Fruit fly (Drosophila melanogaster) whole organism, embryonic: ENCODE data around the gene Stat92E.

Experiments used
- CG10274 ChIP-seq: fragments of 200-800 bp; sonication (Bioruptor generic); optimal IDR thresholded peaks from 3 replicates; lab custom pipeline; 2017; ENCODE audit warnings: missing biosample characterization, mild to moderate bottlenecking, missing genetic modification characterization
- CG11504 ChIP-seq: fragments of 200-800 bp; sonication (Bioruptor generic); optimal IDR thresholded peaks from 3 replicates; lab custom pipeline; 2019; ENCODE audit warnings: missing biosample characterization, mild to moderate bottlenecking, missing genetic modification characterization, moderate library complexity
- CG12769 ChIP-seq: fragments of 200-800 bp; sonication (Bioruptor generic); optimal IDR thresholded peaks from 2 replicates; lab custom pipeline; 2019; ENCODE audit warnings: missing biosample characterization, mild to moderate bottlenecking, missing genetic modification characterization, moderate library complexity
- CG13894 ChIP-seq: fragments of 200-800 bp; sonication (Bioruptor generic); optimal IDR thresholded peaks from 3 replicates; lab custom pipeline; 2018; ENCODE audit warnings: missing biosample characterization, mild to moderate bottlenecking, missing genetic modification characterization, moderate library complexity
- CG14050 ChIP-seq: fragments of 200-800 bp; sonication (Bioruptor generic); IDR thresholded peaks from 3 replicates; pipeline ENCODE4 v1.3.6; 2022; ENCODE audit warnings: missing biosample characterization, missing genetic modification characterization
- CG15601 ChIP-seq: fragments of 200-800 bp; sonication (Bioruptor generic); optimal IDR thresholded peaks from 3 replicates; lab custom pipeline; 2019; ENCODE audit warnings: missing biosample characterization, mild to moderate bottlenecking, missing genetic modification characterization, moderate library complexity
- CG17802 ChIP-seq: fragments of 200-800 bp; sonication (Bioruptor generic); optimal IDR thresholded peaks from 2 replicates; lab custom pipeline; 2018; ENCODE audit warnings: missing biosample characterization, mild to moderate bottlenecking, missing genetic modification characterization, moderate library complexity
- CG17829 ChIP-seq: fragments of 200-800 bp; optimal IDR thresholded peaks from 2 replicates; lab custom pipeline; 2019; ENCODE audit warnings: missing biosample characterization, mild to moderate bottlenecking, missing genetic modification characterization, moderate library complexity
- CG18262 ChIP-seq: fragments of 200-800 bp; optimal IDR thresholded peaks from 3 replicates; lab custom pipeline; 2019; ENCODE audit warnings: missing biosample characterization, mild to moderate bottlenecking, missing genetic modification characterization, moderate library complexity
- CG1832 ChIP-seq: fragments of 200-800 bp; sonication (Bioruptor generic); optimal IDR thresholded peaks from 2 replicates; lab custom pipeline; 2017; ENCODE audit warnings: missing biosample characterization, mild to moderate bottlenecking, missing genetic modification characterization, inconsistent platforms
- CG30403 ChIP-seq: fragments of 200-800 bp; sonication (Bioruptor generic); optimal IDR thresholded peaks from 3 replicates; lab custom pipeline; 2016; ENCODE audit warnings: missing biosample characterization, missing genetic modification characterization
- CG3163 ChIP-seq: fragments of 200-800 bp; sonication (Bioruptor generic); optimal IDR thresholded peaks from 3 replicates; lab custom pipeline; 2016; ENCODE audit warnings: missing biosample characterization, missing genetic modification characterization
- CG32532 ChIP-seq: fragments of 200-800 bp; sonication (Bioruptor generic); IDR thresholded peaks from 2 replicates; pipeline ENCODE4 v1.3.6; 2022; ENCODE audit warnings: missing biosample characterization, missing genetic modification characterization
- CG32772 ChIP-seq: fragments of 200-800 bp; sonication (Bioruptor generic); IDR thresholded peaks from 2 replicates; pipeline ENCODE4 v1.3.6; 2022; ENCODE audit warnings: missing biosample characterization, missing genetic modification characterization
- CG43689 ChIP-seq: fragments of 200-800 bp; sonication (Bioruptor generic); IDR thresholded peaks from 2 replicates; pipeline ENCODE4 v1.3.6; 2022; ENCODE audit warnings: missing biosample characterization, missing genetic modification characterization
- CG5180 ChIP-seq: fragments of 200-800 bp; sonication (Bioruptor generic); optimal IDR thresholded peaks from 3 replicates; lab custom pipeline; 2017; ENCODE audit warnings: missing biosample characterization, missing genetic modification characterization, mild to moderate bottlenecking, moderate library complexity, missing genetic modification reagents
- CG6175 ChIP-seq: fragments of 200-800 bp; sonication (Bioruptor generic); IDR thresholded peaks from 3 replicates; pipeline ENCODE4 v1.3.6; 2022; ENCODE audit warnings: missing biosample characterization, missing genetic modification characterization
- CG6689 ChIP-seq: fragments of 200-800 bp; sonication (Bioruptor generic); IDR thresholded peaks from 2 replicates; pipeline ENCODE4 v1.3.6; 2022; ENCODE audit warnings: missing biosample characterization, missing genetic modification characterization
- CG9215 ChIP-seq: fragments of 200-800 bp; sonication (Bioruptor generic); IDR thresholded peaks from 2 replicates; pipeline ENCODE4 v1.3.6; 2022; ENCODE audit warnings: missing biosample characterization, missing genetic modification characterization
- Ets65A ChIP-seq: fragments of 200-800 bp; sonication (Bioruptor generic); peaks from one replicate; lab custom pipeline; 2016; ENCODE audit warnings: missing biosample characterization, missing genetic modification characterization
- Med ChIP-seq: fragments of 200-800 bp; sonication (Bioruptor generic); peaks from one replicate; lab custom pipeline; 2016; ENCODE audit warnings: missing biosample characterization, missing genetic modification characterization, mild to moderate bottlenecking, inconsistent platforms, moderate library complexity
- Mrtf ChIP-seq: fragments of 200-800 bp; sonication (Bioruptor generic); IDR thresholded peaks from 3 replicates; pipeline ENCODE4 v1.3.6; 2022; ENCODE audit warnings: missing biosample characterization, missing genetic modification characterization
- Oli ChIP-seq: fragments of 200-800 bp; sonication (Bioruptor generic); optimal IDR thresholded peaks from 2 replicates; lab custom pipeline; 2018; ENCODE audit warnings: missing biosample characterization, mild to moderate bottlenecking, missing genetic modification characterization, moderate library complexity
- Sox102F ChIP-seq: fragments of 200-800 bp; sonication (Bioruptor generic); optimal IDR thresholded peaks from 2 replicates; lab custom pipeline; 2018; ENCODE audit warnings: missing biosample characterization, mild to moderate bottlenecking, missing genetic modification characterization, moderate library complexity
- TFAM ChIP-seq: fragments of 200-800 bp; sonication (Bioruptor generic); optimal IDR thresholded peaks from 2 replicates; lab custom pipeline; 2017; ENCODE audit warnings: missing biosample characterization, missing genetic modification characterization, inconsistent platforms
- br ChIP-seq: fragments of >200 bp; optimal IDR thresholded peaks from 2 replicates; lab custom pipeline; 2017
- ci ChIP-seq: fragments of 200-800 bp; sonication (Bioruptor generic); IDR thresholded peaks from 3 replicates; pipeline ENCODE4 v1.3.6; 2022; ENCODE audit warnings: missing biosample characterization, missing genetic modification characterization
- cwo ChIP-seq: fragments of 200-800 bp; sonication (Bioruptor generic); optimal IDR thresholded peaks from 3 replicates; lab custom pipeline; 2017; ENCODE audit warnings: missing biosample characterization, missing genetic modification characterization, mild to moderate bottlenecking, moderate library complexity, missing genetic modification reagents
- dati ChIP-seq: fragments of 200-800 bp; sonication (Bioruptor generic); IDR thresholded peaks from 2 replicates; pipeline ENCODE4 v1.3.6; 2022; ENCODE audit warnings: missing biosample characterization, missing genetic modification characterization
- dysf ChIP-seq: fragments of 200-800 bp; sonication (Bioruptor generic); IDR thresholded peaks from 3 replicates; pipeline ENCODE4 v1.3.6; 2022; ENCODE audit warnings: missing biosample characterization, missing genetic modification characterization
- ewg ChIP-seq: fragments of 200-800 bp; sonication (Bioruptor generic); optimal IDR thresholded peaks from 3 replicates; lab custom pipeline; 2017; ENCODE audit warnings: mild to moderate bottlenecking, missing biosample characterization, missing genetic modification reagents, missing genetic modification characterization
- grau ChIP-seq: fragments of 200-800 bp; optimal IDR thresholded peaks from 3 replicates; lab custom pipeline; 2019; ENCODE audit warnings: missing biosample characterization, mild to moderate bottlenecking, missing genetic modification characterization, moderate library complexity
- hb ChIP-seq: fragments of 200-800 bp; sonication (Bioruptor generic); IDR thresholded peaks from 3 replicates; pipeline ENCODE4 v1.3.6; 2022; ENCODE audit warnings: missing biosample characterization, missing genetic modification characterization; ENCODE audit not compliant: partially characterized antibody
- lmd ChIP-seq: fragments of 200-800 bp; sonication (Bioruptor generic); IDR thresholded peaks from 2 replicates; pipeline ENCODE4 v1.3.6; 2022; ENCODE audit warnings: missing biosample characterization, missing genetic modification characterization
- nau ChIP-seq: fragments of 200-800 bp; sonication (Bioruptor generic); optimal IDR thresholded peaks from 3 replicates; lab custom pipeline; 2017; ENCODE audit warnings: missing biosample characterization, mild to moderate bottlenecking, missing genetic modification characterization, missing genetic modification reagents
- nerfin-2 ChIP-seq: fragments of 200-800 bp; sonication (Bioruptor generic); IDR thresholded peaks from 2 replicates; pipeline ENCODE4 v1.3.6; 2022; ENCODE audit warnings: missing biosample characterization, missing genetic modification characterization; ENCODE audit not compliant: partially characterized antibody
- odd ChIP-seq: fragments of 200-800 bp; sonication (Bioruptor generic); optimal IDR thresholded peaks from 2 replicates; lab custom pipeline; 2017; ENCODE audit warnings: missing biosample characterization, mild to moderate bottlenecking, missing genetic modification characterization
- peb ChIP-seq: fragments of 200-800 bp; sonication (Bioruptor generic); IDR thresholded peaks from 2 replicates; pipeline ENCODE4 v1.3.6; 2022; ENCODE audit warnings: missing biosample characterization, missing genetic modification characterization
- pnt ChIP-seq: fragments of 200-800 bp; sonication (Bioruptor generic); optimal IDR thresholded peaks from 3 replicates; lab custom pipeline; 2016; ENCODE audit warnings: missing biosample characterization, missing genetic modification characterization
- ranshi ChIP-seq: fragments of 200-800 bp; sonication (Bioruptor generic); IDR thresholded peaks from 2 replicates; pipeline ENCODE4 v1.3.6; 2022; ENCODE audit warnings: missing biosample characterization, missing genetic modification characterization
- sc ChIP-seq, 3 experiments: fragments of >200 bp in 2 of 3; fragments of 200-800 bp in 1 of 3; sonication (Bioruptor generic) in 1 of 3; optimal IDR thresholded peaks; 2 replicates in 2 of 3; 3 replicates in 1 of 3; lab custom pipeline; 2017; ENCODE audit warnings: mild to moderate bottlenecking in 1 of 3, missing biosample characterization in 1 of 3, missing genetic modification characterization in 1 of 3, missing genetic modification reagents in 1 of 3
- sens ChIP-seq: fragments of 200-800 bp; sonication (Bioruptor generic); peaks from one replicate; lab custom pipeline; 2016; ENCODE audit warnings: missing biosample characterization, missing genetic modification characterization
- sob ChIP-seq: fragments of 200-800 bp; sonication (Bioruptor generic); IDR thresholded peaks from 2 replicates; pipeline ENCODE4 v1.3.6; 2022; ENCODE audit warnings: missing biosample characterization, missing genetic modification characterization
- sug ChIP-seq: fragments of 200-800 bp; optimal IDR thresholded peaks from 2 replicates; lab custom pipeline; 2019; ENCODE audit warnings: missing biosample characterization, mild to moderate bottlenecking, missing genetic modification characterization, moderate library complexity
- unpg ChIP-seq: fragments of 200-800 bp; sonication (Bioruptor generic); optimal IDR thresholded peaks from 3 replicates; lab custom pipeline; 2018; ENCODE audit warnings: missing biosample characterization, mild to moderate bottlenecking, missing genetic modification characterization, moderate library complexity
- vvl ChIP-seq: fragments of 200-800 bp; sonication (Bioruptor generic); IDR thresholded peaks from 2 replicates; pipeline ENCODE4 v1.3.6; 2022; ENCODE audit warnings: missing biosample characterization, missing genetic modification characterization
- yki ChIP-seq: fragments of >200 bp; optimal IDR thresholded peaks from 3 replicates; lab custom pipeline; 2018
- z ChIP-seq: fragments of 200-800 bp; sonication (Bioruptor generic); IDR thresholded peaks from 3 replicates; pipeline ENCODE4 v1.3.6; 2022; ENCODE audit warnings: missing biosample characterization, missing genetic modification characterization
- zen2 ChIP-seq: fragments of 200-800 bp; sonication (Bioruptor generic); IDR thresholded peaks from 3 replicates; pipeline ENCODE4 v1.3.6; 2022; ENCODE audit warnings: missing biosample characterization, missing genetic modification characterization; ENCODE audit not compliant: partially characterized antibody

The Stat92E gene

dm6 chr3R:20546662-20547620 lies 5.2 kb downstream of the Stat92E start (continued):
- TF ChIP-seq CG17829 (tag; lab: Kevin White, UChicago) (no peak), hb (GFP tag; lab: Robert Waterston, UW) (no peak), z (GFP tag; lab: Robert Waterston, UW) (no peak), unpg (GFP tag; lab: Kevin White, UChicago) (no peak), sob (GFP tag; lab: Robert Waterston, UW) (0 out of 2 replicates have a peak, but pooled peaks have one; percentile 7), CG9215 (GFP tag; lab: Robert Waterston, UW) (no peak), odd (no peak), CG5180 (peak; percentile 33), dati (GFP tag; lab: Robert Waterston, UW) (no peak), CG14050 (GFP tag; lab: Robert Waterston, UW) (no peak), CG30403 (GFP tag; lab: Kevin White, UChicago) (no peak), nerfin-2 (GFP tag; lab: Robert Waterston, UW) (no peak), br (lab: Kevin White, UChicago) (no peak), TFAM (GFP tag; lab: Kevin White, UChicago) (no peak), Oli (tag; lab: Kevin White, UChicago) (no peak), CG11504 (no peak), grau (tag; lab: Kevin White, UChicago) (peak; percentile 82), CG43689 (GFP tag; lab: Robert Waterston, UW) (no peak), CG17802 (tag; lab: Kevin White, UChicago) (no peak), peb (GFP tag; lab: Robert Waterston, UW) (no peak), nau (GFP tag; lab: Kevin White, UChicago) (no peak), CG10274 (no peak), sug (peak; percentile 11), CG15601 (tag; lab: Kevin White, UChicago) (no peak)

- no peak for TF ChIP-seq CG6689 (GFP tag; lab: Robert Waterston, UW)
- peak; percentile 14 for TF ChIP-seq cwo (GFP tag; lab: Kevin White, UChicago)
- no peak for TF ChIP-seq Mrtf (GFP tag; lab: Robert Waterston, UW)
- no peak for TF ChIP-seq dysf
- peak; percentile 18 for TF ChIP-seq CG12769 (tag; lab: Kevin White, UChicago)
- TF ChIP-seq CG18262: no peak
- no peak for TF ChIP-seq yki (lab: Kevin White, UChicago)
- TF ChIP-seq pnt (GFP tag; lab: Kevin White, UChicago): no peak
- TF ChIP-seq CG3163 (GFP tag; lab: Kevin White, UChicago): no peak
- TF ChIP-seq CG32532: peak; percentile 22; the same call in 1 of the 2 replicates
- 0 out of 2 replicates have a peak, but pooled peaks have one; percentile 51 for TF ChIP-seq vvl (GFP tag; lab: Robert Waterston, UW)
- peak; percentile 51 for TF ChIP-seq CG13894 (tag; lab: Kevin White, UChicago)
- no peak for TF ChIP-seq sc (optimal IDR thresholded peaks at IDR 0.05; lab: Kevin White, UChicago)
- no peak for TF ChIP-seq sc (GFP tag; optimal IDR thresholded peaks at IDR 0.05; lab: Kevin White, UChicago)
- TF ChIP-seq ewg (GFP tag; lab: Kevin White, UChicago): no peak
- TF ChIP-seq CG32772: no peak
- no peak for TF ChIP-seq Sox102F (GFP tag; lab: Kevin White, UChicago)
- no peak for TF ChIP-seq ci (GFP tag; lab: Robert Waterston, UW)
- peak; percentile 34 for TF ChIP-seq sens (GFP tag; lab: Kevin White, UChicago)
- peak; percentile 62 for TF ChIP-seq Med (GFP tag; lab: Kevin White, UChicago)
- peak; percentile 40; the same call in 1 of the 3 replicates for TF ChIP-seq CG6175 (GFP tag; lab: Robert Waterston, UW)
- peak; percentile 22 for TF ChIP-seq sug
- TF ChIP-seq zen2 (GFP tag; lab: Robert Waterston, UW): no peak
- no peak for TF ChIP-seq CG1832 (GFP tag; lab: Kevin White, UChicago)
- 0 out of 2 replicates have a peak, but pooled peaks have one; percentile 11 for TF ChIP-seq ranshi (GFP tag; lab: Robert Waterston, UW)
- TF ChIP-seq lmd (GFP tag; lab: Robert Waterston, UW): 0 out of 2 replicates have a peak, but pooled peaks have one; percentile 4
- peak; percentile 23 for TF ChIP-seq Ets65A (GFP tag; lab: Kevin White, UChicago)
Measured at dm6 chr3R:20545678-20546077, 6.4 kb downstream of the Stat92E start.
